Fruit fly (Drosophila melanogaster): ENCODE measurements around the gene CG17834.

DNA sequence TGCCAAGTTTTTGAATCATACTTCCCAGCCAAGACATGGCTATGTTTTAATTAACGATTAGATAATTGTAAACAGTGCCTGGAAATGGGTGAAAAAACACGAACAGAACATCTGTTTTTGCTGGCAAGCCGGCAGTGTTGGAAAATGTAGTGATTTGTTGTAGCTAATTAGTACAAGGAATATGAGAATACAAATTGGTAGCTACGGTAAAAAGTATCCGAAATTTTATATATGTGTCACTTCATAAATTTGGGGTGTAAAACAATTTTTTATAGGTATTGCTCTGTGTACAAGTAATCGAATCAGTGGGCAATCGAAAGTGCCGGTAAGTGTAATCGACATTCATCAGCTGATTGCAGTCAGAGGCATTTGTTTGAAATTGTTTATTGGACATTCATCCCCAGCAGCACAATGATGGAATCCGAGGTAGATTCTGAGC lies 11.7 kb upstream of the CG17834 start, which contains the start of the genes mRpL51 and Uba4:
- TF ChIP-seq Stat92E (GFP tag; optimal IDR thresholded peaks at IDR 0.05) = no peak
- TF ChIP-seq Dfd (GFP tag; optimal IDR thresholded peaks at IDR 0.05) = no peak
- TF ChIP-seq ranshi (GFP tag; IDR thresholded peaks at IDR 0.05) = no peak
- no peak for TF ChIP-seq CG33557 (GFP tag; optimal IDR thresholded peaks at IDR 0.05)
- TF ChIP-seq usp (GFP tag; optimal IDR thresholded peaks at IDR 0.05) = no peak
- no peak for TF ChIP-seq p53 (GFP tag; optimal IDR thresholded peaks at IDR 0.05)
- TF ChIP-seq run (tag; optimal IDR thresholded peaks at IDR 0.05) = no peak
- TF ChIP-seq Gsc (GFP tag; IDR thresholded peaks at IDR 0.05) = no peak
